Worm (Caenorhabditis elegans) whole organism, L1 larva: ENCODE results near the gene ZK1290.11.

Experiments
- fos-1 ChIP-seq: fragments of 150-350 bp; optimal IDR thresholded peaks from 2 replicates; lab custom pipeline; 2014; ENCODE audit warnings: missing biosample characterization, missing genetic modification characterization
- nhr-237 ChIP-seq: fragments of 150-350 bp; optimal IDR thresholded peaks from 2 replicates; lab custom pipeline; 2014; ENCODE audit warnings: missing biosample characterization, missing genetic modification characterization
- nhr-84 ChIP-seq: sonication (generic microtip); optimal IDR thresholded peaks from 2 replicates; lab custom pipeline; 2017; ENCODE audit warnings: missing biosample characterization, missing genetic modification characterization
- pag-3 ChIP-seq: sonication (generic microtip); optimal IDR thresholded peaks from 2 replicates; lab custom pipeline; 2017; ENCODE audit warnings: missing genetic modification characterization, mild to moderate bottlenecking, missing compliant biosample characterization, antibody characterized with exemption, borderline replicate concordance; ENCODE audit not compliant: insufficient read depth
- sox-4 ChIP-seq: sonication (generic microtip); optimal IDR thresholded peaks from 2 replicates; lab custom pipeline; 2016; ENCODE audit warnings: missing genetic modification characterization, missing compliant biosample characterization

- TF ChIP-seq pag-3 (tag; lab: Kevin White, UChicago) (no peak), fos-1 (tag; lab: Kevin White, UChicago) (no peak), nhr-84 (tag; lab: Kevin White, UChicago) (no peak), sox-4 (tag; lab: Kevin White, UChicago) (no peak), nhr-237 (tag; lab: Kevin White, UChicago) (no peak)
Observed at ce11 chrII:7560844-7561243, 550 bp downstream of the ZK1290.11 start.
